Worm (Caenorhabditis elegans): ENCODE results near the gene rml-3.

Gene rml-3

DNA sequence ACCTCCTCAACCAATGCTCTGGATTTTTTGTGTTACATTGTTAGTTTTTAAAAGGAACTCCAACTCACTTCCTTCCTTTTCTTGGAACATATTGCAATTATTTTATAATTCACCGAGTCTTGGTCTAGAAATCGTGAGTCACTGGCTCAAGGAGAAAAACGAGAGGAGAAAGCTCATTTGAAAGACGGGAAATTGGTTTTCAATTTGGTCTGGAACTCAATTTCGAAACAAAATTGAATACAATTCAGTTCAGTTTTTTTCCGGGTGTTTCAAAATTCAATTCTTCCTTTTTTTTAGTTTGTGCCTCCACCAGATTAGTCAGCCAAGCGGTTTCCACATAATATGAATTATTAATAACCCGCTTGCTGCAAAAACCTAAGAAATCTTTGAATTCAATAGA is 9.0 kb upstream of the rml-3 start:
- TF ChIP-seq ceh-28 (tag; optimal IDR thresholded peaks at IDR 0.05) (no peak), fkh-10 (GFP tag; optimal IDR thresholded peaks at IDR 0.05) (peak; percentile 40)

DNA sequence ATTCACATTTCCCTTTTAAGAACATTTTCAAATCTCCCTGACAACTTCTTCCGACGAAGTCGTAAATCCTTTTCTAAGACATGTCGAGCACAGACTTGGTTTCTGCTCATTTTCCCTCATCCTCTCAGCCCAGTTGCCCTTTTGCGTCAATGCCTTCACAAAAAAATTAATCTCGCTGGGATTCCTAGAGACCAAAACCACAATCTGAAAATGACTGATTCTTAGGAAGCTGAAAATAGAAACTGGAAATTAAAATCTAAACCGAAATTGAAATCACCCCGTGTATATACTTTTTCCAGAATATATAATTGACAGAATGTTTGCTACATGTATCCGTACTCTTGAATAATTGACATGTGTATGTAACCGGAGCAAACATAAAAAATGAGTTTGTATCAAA is 8.1 kb upstream of the rml-3 start:
- TF ChIP-seq daf-12 (tag; optimal IDR thresholded peaks at IDR 0.05) = no peak
- TF ChIP-seq nhr-77 (tag; optimal IDR thresholded peaks at IDR 0.05) = no peak
- no peak for TF ChIP-seq eor-1 (tag; optimal IDR thresholded peaks at IDR 0.05)
- no peak for TF ChIP-seq nhr-67 (tag; optimal IDR thresholded peaks at IDR 0.05)
- TF ChIP-seq zag-1 (tag; optimal IDR thresholded peaks at IDR 0.05) = no peak
- TF ChIP-seq egl-5 (tag; optimal IDR thresholded peaks at IDR 0.05) = no peak
- no peak for TF ChIP-seq elt-1 (tag; optimal IDR thresholded peaks at IDR 0.05)
- TF ChIP-seq ZK546.5 (tag; optimal IDR thresholded peaks at IDR 0.05) = no peak
- TF ChIP-seq ceh-82 (tag; optimal IDR thresholded peaks at IDR 0.05) = no peak
- no peak for TF ChIP-seq jun-1 (tag; optimal IDR thresholded peaks at IDR 0.05)

DNA sequence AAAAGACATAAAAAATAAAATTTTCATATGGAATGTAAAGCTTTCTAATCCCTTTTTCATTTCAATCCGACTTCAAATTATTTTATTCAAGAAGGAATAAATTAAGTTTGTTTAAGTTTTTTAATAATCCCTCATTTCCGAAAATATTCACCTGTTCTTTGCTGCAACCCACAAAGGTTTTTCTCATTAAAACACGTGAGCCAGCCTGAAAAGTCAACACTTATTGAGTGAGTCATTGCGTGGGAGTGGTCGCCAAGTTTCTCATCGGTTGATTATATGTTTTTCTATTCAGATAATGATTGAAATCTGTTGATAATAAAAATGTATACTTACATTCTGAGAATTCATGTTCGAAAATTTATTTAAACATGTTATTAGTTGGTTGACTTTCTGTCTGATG is 6.6 kb upstream of the rml-3 start:
- TF ChIP-seq pha-4 (tag; optimal IDR thresholded peaks at IDR 0.05) (peak; percentile 25), jun-1 (tag; optimal IDR thresholded peaks at IDR 0.05) (no peak), nhr-11 (tag; optimal IDR thresholded peaks at IDR 0.05) (no peak), nfya-1 (tag; optimal IDR thresholded peaks at IDR 0.05; ENCODE audit: insufficient read depth) (no peak), pqm-1 (tag; optimal IDR thresholded peaks at IDR 0.05) (peak; percentile 13), nhr-12 (tag; optimal IDR thresholded peaks at IDR 0.05) (no peak), sea-2 (GFP tag; optimal IDR thresholded peaks at IDR 0.05) (no peak), daf-12 (tag; optimal IDR thresholded peaks at IDR 0.05) (no peak)

DNA sequence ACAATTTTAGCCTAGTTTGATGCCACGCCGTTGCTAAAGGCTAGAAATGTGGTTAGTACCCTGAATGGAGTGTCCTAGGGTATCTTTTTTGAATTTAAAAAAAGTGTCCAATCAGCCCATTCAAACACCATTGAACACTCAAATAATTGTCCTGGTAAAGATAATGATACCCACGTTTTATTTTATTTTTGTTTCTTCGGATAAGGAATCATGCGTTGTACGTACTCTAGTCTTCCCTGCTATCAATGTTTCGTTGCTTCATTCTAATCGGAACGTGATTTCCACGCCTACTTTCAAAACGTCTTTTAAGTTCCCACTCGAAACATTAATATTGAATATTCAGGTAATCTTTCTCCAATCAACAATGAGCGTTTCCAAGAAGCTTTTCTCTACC is 1.8 kb upstream of the rml-3 start, which contains the start of gene got-2.2:
Gene got-2.2, plus strand, starts transcription at position 344 of the 394 bp plus-strand sequence.
- TF ChIP-seq elt-2 (tag; optimal IDR thresholded peaks at IDR 0.05) (peak; percentile 63), unc-62 (GFP tag; optimal IDR thresholded peaks at IDR 0.05) (no peak), nhr-43 (tag; optimal IDR thresholded peaks at IDR 0.05; ENCODE audit: poor library complexity, severe bottlenecking) (peak; percentile 2), jun-1 (tag; optimal IDR thresholded peaks at IDR 0.05) (peak; percentile 4), pqm-1 (tag; optimal IDR thresholded peaks at IDR 0.05) (peak; percentile 95)

DNA sequence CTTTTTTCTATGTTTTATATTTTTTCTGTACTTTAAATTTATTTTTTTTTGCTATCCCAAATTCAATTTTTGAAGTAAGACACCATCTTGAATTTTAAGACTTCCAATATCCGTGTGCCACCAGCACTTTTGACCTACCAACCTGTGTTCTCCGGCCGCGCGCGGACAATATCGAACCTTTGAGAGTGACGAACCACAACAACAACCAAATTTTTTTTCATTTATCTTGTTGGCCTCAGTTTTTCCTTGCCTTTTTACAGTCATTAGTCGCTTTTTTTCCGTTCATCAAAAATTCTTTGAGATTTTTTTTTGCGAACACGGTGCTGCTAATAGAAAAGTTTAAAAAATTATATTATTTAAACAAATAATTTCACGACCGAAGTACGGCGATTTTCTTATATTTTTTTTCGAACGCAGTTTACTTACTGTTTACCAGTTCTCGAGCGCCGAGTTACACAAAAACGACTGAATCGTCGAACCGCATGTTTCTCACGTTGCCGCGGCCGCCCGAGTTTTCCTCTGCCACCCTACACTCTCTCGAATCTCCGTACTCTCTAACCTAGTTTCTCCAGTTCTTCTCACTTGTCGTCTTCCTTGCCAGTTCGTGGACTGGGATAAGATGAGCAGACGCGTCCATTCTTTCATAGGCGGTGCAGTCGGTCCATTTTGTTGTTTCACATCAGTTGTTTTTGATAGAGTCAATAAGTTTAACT is 1.2 kb upstream of the rml-3 start:
- TF ChIP-seq mdl-1 (tag; optimal IDR thresholded peaks at IDR 0.05) (no peak), hmg-11 (tag; optimal IDR thresholded peaks at IDR 0.05) (peak; percentile 62), tbx-2 (tag; optimal IDR thresholded peaks at IDR 0.05) (no peak), nhr-12 (tag; optimal IDR thresholded peaks at IDR 0.05) (no peak), daf-12 (tag; optimal IDR thresholded peaks at IDR 0.05) (no peak), nhr-76 (tag; optimal IDR thresholded peaks at IDR 0.05) (no peak), nfya-1 (tag; optimal IDR thresholded peaks at IDR 0.05; ENCODE audit: insufficient read depth) (peak; percentile 43), pha-4 (tag; optimal IDR thresholded peaks at IDR 0.05) (peak; percentile 74), lin-15B (tag; optimal IDR thresholded peaks at IDR 0.05) (peak; percentile 12)

DNA sequence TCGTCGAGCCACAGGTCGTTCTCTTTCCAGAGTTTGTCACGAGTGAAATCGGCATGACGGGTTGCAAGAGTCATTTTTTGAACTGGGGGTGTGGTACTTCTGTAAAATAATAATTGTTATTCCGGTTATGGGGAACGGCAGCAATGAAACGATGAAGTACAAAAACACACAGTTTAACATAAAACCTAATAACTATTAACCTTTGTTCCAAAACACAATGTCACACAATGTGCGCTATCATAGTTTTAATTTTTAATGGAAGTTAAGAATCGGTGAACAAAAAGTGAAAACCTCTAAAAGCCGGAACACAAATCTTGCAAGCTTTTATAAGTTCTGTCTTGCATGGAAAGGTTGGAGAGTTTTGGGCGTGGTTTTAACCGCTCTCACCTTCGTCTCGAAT is 3.4 kb downstream of the rml-3 start, which contains the start of gene hsp-43:
Gene hsp-43, minus strand, starts transcription at position 101 of the 400 bp plus-strand sequence.
- no peak for TF ChIP-seq daf-12 (tag; optimal IDR thresholded peaks at IDR 0.05)
- no peak for TF ChIP-seq ztf-11 (tag; optimal IDR thresholded peaks at IDR 0.05)
- TF ChIP-seq skn-1 (tag; optimal IDR thresholded peaks at IDR 0.05) = no peak
- TF ChIP-seq nhr-11 (tag; optimal IDR thresholded peaks at IDR 0.05) = no peak
- no peak for TF ChIP-seq sea-2 (GFP tag; optimal IDR thresholded peaks at IDR 0.05)
- no peak for TF ChIP-seq nhr-77 (tag; optimal IDR thresholded peaks at IDR 0.05)
- no peak for TF ChIP-seq snpc-4 (tag; optimal IDR thresholded peaks at IDR 0.05)
- TF ChIP-seq tbx-2 (tag; optimal IDR thresholded peaks at IDR 0.05) = no peak
- no peak for TF ChIP-seq elt-1 (tag; optimal IDR thresholded peaks at IDR 0.05)
- no peak for TF ChIP-seq lin-39 (tag; optimal IDR thresholded peaks at IDR 0.05)
- no peak for TF ChIP-seq egl-27 (tag; optimal IDR thresholded peaks at IDR 0.05)
- no peak for TF ChIP-seq nhr-67 (tag; optimal IDR thresholded peaks at IDR 0.05)
- TF ChIP-seq unc-39 (tag; optimal IDR thresholded peaks at IDR 0.05) = no peak
- no peak for TF ChIP-seq elt-2 (tag; optimal IDR thresholded peaks at IDR 0.05)
- no peak for TF ChIP-seq unc-62 (GFP tag; optimal IDR thresholded peaks at IDR 0.05)

Data from whole organism, L3 larva.